Fruit fly (Drosophila melanogaster): ENCODE data around the gene Rcd4.

The Rcd4 gene

dm6 chr2L:8361204-8361952 is 21.3 kb upstream of the Rcd4 start (continued):
- TF ChIP-seq CG7368 (GFP tag; optimal IDR thresholded peaks at IDR 0.05) = no peak
- TF ChIP-seq CG31627 (GFP tag; optimal IDR thresholded peaks at IDR 0.05) = peak; percentile 69
- TF ChIP-seq CG6808 (GFP tag; optimal IDR thresholded peaks at IDR 0.05) = peak; percentile 54
- peak; percentile 5 for TF ChIP-seq CG4318 (GFP tag; optimal IDR thresholded peaks at IDR 0.05)
- TF ChIP-seq CG6163 (GFP tag; IDR thresholded peaks at IDR 0.05) = peak; percentile 39; the same call in 1 of the 3 replicates
- TF ChIP-seq CG3919 (GFP tag; optimal IDR thresholded peaks at IDR 0.05) = no peak
- peak; percentile 77 for TF ChIP-seq Met (GFP tag; optimal IDR thresholded peaks at IDR 0.05)
- peak; percentile 49 for TF ChIP-seq cyc (GFP tag; optimal IDR thresholded peaks at IDR 0.05)
- peak; percentile 17 for TF ChIP-seq Ets96B (tag; optimal IDR thresholded peaks at IDR 0.05)
- TF ChIP-seq Sox14 (GFP tag; optimal IDR thresholded peaks at IDR 0.05) = peak; percentile 50

dm6 chr2L:8362273-8362954 is 20.2 kb upstream of the Rcd4 start, which contains the start of gene CG7627:
Gene CG7627, minus strand, starts transcription at chr2L:8362469.
- TF ChIP-seq Ets21C (GFP tag; optimal IDR thresholded peaks at IDR 0.05) (peak; percentile 62), Eip78C (GFP tag) (peak; percentile 94), Smox (GFP tag; optimal IDR thresholded peaks at IDR 0.05) (peak; percentile 68), dac (GFP tag; optimal IDR thresholded peaks at IDR 0.05) (no peak), Sox15 (GFP tag; optimal IDR thresholded peaks at IDR 0.05) (peak; percentile 52), CG34406 (GFP tag; optimal IDR thresholded peaks at IDR 0.05) (peak; percentile 51), CG11902 (GFP tag; optimal IDR thresholded peaks at IDR 0.05) (peak; percentile 61), CG6276 (GFP tag; optimal IDR thresholded peaks at IDR 0.05) (peak; percentile 65), net (GFP tag; optimal IDR thresholded peaks at IDR 0.05) (peak; percentile 73), CG6792 (GFP tag; optimal IDR thresholded peaks at IDR 0.05) (peak; percentile 60), fkh (GFP tag; optimal IDR thresholded peaks at IDR 0.05) (peak; percentile 51), Eip75B (GFP tag; optimal IDR thresholded peaks at IDR 0.05) (peak; percentile 58), OdsH (GFP tag; optimal IDR thresholded peaks at IDR 0.05) (peak; percentile 65), eg (GFP tag; IDR thresholded peaks at IDR 0.05) (peak; percentile 78), CG1621 (tag; optimal IDR thresholded peaks at IDR 0.05) (peak; percentile 8), Hr39 (GFP tag; optimal IDR thresholded peaks at IDR 0.05) (peak; percentile 73), Sox14 (GFP tag; optimal IDR thresholded peaks at IDR 0.05) (peak; percentile 72), CG8632 (GFP tag; optimal IDR thresholded peaks at IDR 0.05) (peak; percentile 7), CG7368 (GFP tag; optimal IDR thresholded peaks at IDR 0.05) (peak; percentile 53), pdm3 (GFP tag; optimal IDR thresholded peaks at IDR 0.05) (peak; percentile 74), salr (GFP tag; optimal IDR thresholded peaks at IDR 0.05) (peak; percentile 12 to 57), CG10669 (GFP tag; optimal IDR thresholded peaks at IDR 0.05) (peak; percentile 58), svp (GFP tag) (peak; percentile 96), Hr38 (GFP tag; optimal IDR thresholded peaks at IDR 0.05) (no peak), lz (GFP tag; optimal IDR thresholded peaks at IDR 0.05) (peak; percentile 80), cyc (GFP tag; optimal IDR thresholded peaks at IDR 0.05) (peak; percentile 75), CG31627 (GFP tag; optimal IDR thresholded peaks at IDR 0.05) (peak; percentile 66), dsx (GFP tag; optimal IDR thresholded peaks at IDR 0.05; ENCODE audit: poor library complexity, severe bottlenecking) (peak; percentile 47), CG9139 (GFP tag; optimal IDR thresholded peaks at IDR 0.05) (peak; percentile 30), Lpt (GFP tag; optimal IDR thresholded peaks at IDR 0.05) (peak; percentile 16), topi (GFP tag; optimal IDR thresholded peaks at IDR 0.05) (peak; percentile 71), CG16779 (tag; optimal IDR thresholded peaks at IDR 0.05) (peak; percentile 7), CG4318 (GFP tag; optimal IDR thresholded peaks at IDR 0.05) (no peak), CG8319 (GFP tag; optimal IDR thresholded peaks at IDR 0.05) (peak; percentile 59), fd59A (GFP tag; optimal IDR thresholded peaks at IDR 0.05) (peak; percentile 46), CG15336 (GFP tag; IDR thresholded peaks at IDR 0.05) (peak; percentile 66), achi (GFP tag; optimal IDR thresholded peaks at IDR 0.05) (peak; percentile 71), spab (GFP tag; optimal IDR thresholded peaks at IDR 0.05) (peak; percentile 53), Eip93F (GFP tag; optimal IDR thresholded peaks at IDR 0.05) (no peak), Hr4 (GFP tag; optimal IDR thresholded peaks at IDR 0.05) (peak; percentile 58), CG6163 (GFP tag; IDR thresholded peaks at IDR 0.05) (peak; percentile 81), CG8119 (GFP tag; IDR thresholded peaks at IDR 0.05) (peak; percentile 77), CG6854 (GFP tag; optimal IDR thresholded peaks at IDR 0.05) (no peak)
